Fruit fly (Drosophila melanogaster) whole organism, embryonic: ENCODE measurements around the gene mAChR-C.

Experiments used
- B-H2 ChIP-seq: fragments of 200-800 bp; sonication (Bioruptor generic); optimal IDR thresholded peaks from 2 replicates; lab custom pipeline; 2018; ENCODE audit warnings: missing biosample characterization, mild to moderate bottlenecking, missing genetic modification characterization
- Bgb ChIP-seq: fragments of 200-800 bp; sonication (Bioruptor generic); IDR thresholded peaks from 2 replicates; pipeline ENCODE4 v1.3.6; 2022; ENCODE audit warnings: missing biosample characterization, missing genetic modification characterization; ENCODE audit not compliant: partially characterized antibody
- BtbVII ChIP-seq: fragments of 200-800 bp; sonication (Bioruptor generic); optimal IDR thresholded peaks from 3 replicates; lab custom pipeline; 2017; ENCODE audit warnings: missing biosample characterization, mild to moderate bottlenecking, missing genetic modification characterization
- CG10462 ChIP-seq: fragments of 200-800 bp; sonication (Bioruptor generic); optimal IDR thresholded peaks from 2 replicates; lab custom pipeline; 2016; ENCODE audit warnings: missing biosample characterization, missing genetic modification characterization
- CG10654 ChIP-seq: fragments of 200-800 bp; sonication (Bioruptor generic); optimal IDR thresholded peaks from 2 replicates; lab custom pipeline; 2016; ENCODE audit warnings: missing biosample characterization, missing genetic modification characterization
- CG11085 ChIP-seq: fragments of 200-800 bp; sonication (Bioruptor generic); IDR thresholded peaks from 2 replicates; pipeline ENCODE4 v1.3.6; 2022; ENCODE audit warnings: missing biosample characterization, missing genetic modification characterization
- CG11247 ChIP-seq: fragments of 200-800 bp; sonication (Bioruptor generic); IDR thresholded peaks from 2 replicates; pipeline ENCODE4 v1.3.6; 2022; ENCODE audit warnings: missing biosample characterization, missing genetic modification characterization
- CG17612 ChIP-seq: fragments of 200-800 bp; sonication (Bioruptor generic); IDR thresholded peaks from 2 replicates; pipeline ENCODE4 v1.3.6; 2022; ENCODE audit warnings: missing biosample characterization, missing genetic modification characterization
- CG18619 ChIP-seq: fragments of 200-800 bp; sonication (Bioruptor generic); optimal IDR thresholded peaks from 3 replicates; lab custom pipeline; 2017; ENCODE audit warnings: missing biosample characterization, mild to moderate bottlenecking, missing genetic modification characterization
- CG2712 ChIP-seq: fragments of 200-800 bp; optimal IDR thresholded peaks from 3 replicates; lab custom pipeline; 2019; ENCODE audit warnings: missing biosample characterization, mild to moderate bottlenecking, missing genetic modification characterization, moderate library complexity
- CG31441 ChIP-seq: fragments of 200-800 bp; sonication (Bioruptor generic); IDR thresholded peaks from 2 replicates; pipeline ENCODE4 v1.3.6; 2022; ENCODE audit warnings: missing biosample characterization, missing genetic modification characterization
- CG4360 ChIP-seq: fragments of 200-800 bp; sonication (Bioruptor generic); IDR thresholded peaks from 2 replicates; pipeline ENCODE4 v1.3.6; 2022; ENCODE audit warnings: missing biosample characterization, missing genetic modification characterization
- CG6175 ChIP-seq: fragments of 200-800 bp; sonication (Bioruptor generic); IDR thresholded peaks from 3 replicates; pipeline ENCODE4 v1.3.6; 2022; ENCODE audit warnings: missing biosample characterization, missing genetic modification characterization
- CG6813 ChIP-seq: fragments of 200-800 bp; sonication (Bioruptor generic); optimal IDR thresholded peaks from 2 replicates; lab custom pipeline; 2017; ENCODE audit warnings: missing biosample characterization, missing genetic modification characterization, mild to moderate bottlenecking, moderate library complexity, missing genetic modification reagents
- CG8089 ChIP-seq: fragments of 200-800 bp; sonication (Bioruptor generic); optimal IDR thresholded peaks from 3 replicates; lab custom pipeline; 2016; ENCODE audit warnings: missing biosample characterization, missing genetic modification characterization
- CG8281 ChIP-seq: fragments of 200-800 bp; sonication (Bioruptor generic); optimal IDR thresholded peaks from 2 replicates; lab custom pipeline; 2018; ENCODE audit warnings: missing biosample characterization, mild to moderate bottlenecking, missing genetic modification characterization, moderate library complexity
- CG8478 ChIP-seq: fragments of >200 bp; optimal IDR thresholded peaks from 2 replicates; lab custom pipeline; 2018
- CG9727 ChIP-seq: fragments of 200-800 bp; sonication (Bioruptor generic); optimal IDR thresholded peaks from 3 replicates; lab custom pipeline; 2017; ENCODE audit warnings: missing biosample characterization, mild to moderate bottlenecking, missing genetic modification characterization
- CG9797 ChIP-seq: fragments of 200-800 bp; sonication (Bioruptor generic); optimal IDR thresholded peaks from 3 replicates; lab custom pipeline; 2018; ENCODE audit warnings: missing biosample characterization, mild to moderate bottlenecking, missing genetic modification characterization
- Dip2 ChIP-seq: fragments of 200-800 bp; sonication (Bioruptor generic); IDR thresholded peaks from 2 replicates; pipeline ENCODE4 v1.3.6; 2022; ENCODE audit warnings: missing biosample characterization, missing genetic modification characterization
- HmgZ ChIP-seq: fragments of 200-800 bp; sonication (Bioruptor generic); optimal IDR thresholded peaks from 2 replicates; lab custom pipeline; 2018; ENCODE audit warnings: missing biosample characterization, mild to moderate bottlenecking, missing genetic modification characterization
- Hmr ChIP-seq: fragments of 200-800 bp; sonication (Bioruptor generic); optimal IDR thresholded peaks from 3 replicates; lab custom pipeline; 2017; ENCODE audit warnings: mild to moderate bottlenecking, missing biosample characterization, missing genetic modification reagents, missing genetic modification characterization
- Nf-YB ChIP-seq: fragments of 200-800 bp; sonication (Bioruptor generic); optimal IDR thresholded peaks from 3 replicates; lab custom pipeline; 2019; ENCODE audit warnings: missing biosample characterization, mild to moderate bottlenecking, missing genetic modification characterization, moderate library complexity
- NfI ChIP-seq: fragments of 200-800 bp; sonication (Bioruptor generic); optimal IDR thresholded peaks from 3 replicates; lab custom pipeline; 2018; ENCODE audit warnings: missing biosample characterization, mild to moderate bottlenecking, missing genetic modification characterization, moderate library complexity
- Ssrp ChIP-seq: fragments of 200-800 bp; sonication (Bioruptor generic); optimal IDR thresholded peaks from 2 replicates; lab custom pipeline; 2018; ENCODE audit warnings: missing biosample characterization, mild to moderate bottlenecking, missing genetic modification characterization, moderate library complexity
- Usf ChIP-seq: fragments of 200-800 bp; sonication (Bioruptor generic); optimal IDR thresholded peaks from 2 replicates; lab custom pipeline; 2017; ENCODE audit warnings: missing genotype, missing biosample characterization, missing genetic modification characterization
- ab ChIP-seq: fragments of 200-800 bp; sonication (Bioruptor generic); optimal IDR thresholded peaks from 2 replicates; lab custom pipeline; 2016; ENCODE audit warnings: missing biosample characterization, missing genetic modification characterization
- chm ChIP-seq: fragments of 200-800 bp; sonication (Bioruptor generic); IDR thresholded peaks from 2 replicates; pipeline ENCODE4 v1.3.6; 2022; ENCODE audit warnings: missing biosample characterization, missing genetic modification characterization
- crp ChIP-seq, 2 experiments: fragments of 200-800 bp; sonication (Bioruptor generic); optimal IDR thresholded peaks; 2 replicates in 1 of 2; 3 replicates in 1 of 2; lab custom pipeline; 2017; ENCODE audit warnings: missing biosample characterization in 2 of 2, missing genetic modification characterization in 2 of 2, mild to moderate bottlenecking in 1 of 2, moderate library complexity in 1 of 2
- dmrt11E ChIP-seq: fragments of 200-800 bp; sonication (Bioruptor generic); optimal IDR thresholded peaks from 3 replicates; lab custom pipeline; 2018; ENCODE audit warnings: missing biosample characterization, mild to moderate bottlenecking, missing genetic modification characterization, moderate library complexity
- dmrt99B ChIP-seq: fragments of 200-800 bp; sonication (Bioruptor generic); optimal IDR thresholded peaks from 2 replicates; lab custom pipeline; 2018; ENCODE audit warnings: missing biosample characterization, mild to moderate bottlenecking, missing genetic modification characterization, moderate library complexity
- ewg ChIP-seq: fragments of 200-800 bp; sonication (Bioruptor generic); optimal IDR thresholded peaks from 3 replicates; lab custom pipeline; 2017; ENCODE audit warnings: mild to moderate bottlenecking, missing biosample characterization, missing genetic modification reagents, missing genetic modification characterization
- eyg ChIP-seq: fragments of 200-800 bp; sonication (Bioruptor generic); optimal IDR thresholded peaks from 3 replicates; lab custom pipeline; 2016; ENCODE audit warnings: missing biosample characterization, missing genetic modification characterization
- fd102C ChIP-seq: fragments of 200-800 bp; sonication (Bioruptor generic); optimal IDR thresholded peaks from 2 replicates; lab custom pipeline; 2018; ENCODE audit warnings: missing biosample characterization, mild to moderate bottlenecking, missing genetic modification characterization, moderate library complexity
- gcm ChIP-seq: fragments of 200-800 bp; sonication (Bioruptor generic); optimal IDR thresholded peaks from 2 replicates; lab custom pipeline; 2019; ENCODE audit warnings: missing biosample characterization, mild to moderate bottlenecking, missing genetic modification characterization, moderate library complexity
- h ChIP-seq: fragments of >200 bp; optimal IDR thresholded peaks from 2 replicates; lab custom pipeline; 2017
- inv ChIP-seq: fragments of 200-800 bp; sonication (Bioruptor generic); IDR thresholded peaks from 2 replicates; pipeline ENCODE4 v1.3.6; 2022; ENCODE audit warnings: missing biosample characterization, missing genetic modification characterization; ENCODE audit not compliant: partially characterized antibody
- kay ChIP-seq: fragments of 200-800 bp; sonication (Bioruptor generic); optimal IDR thresholded peaks from 2 replicates; lab custom pipeline; 2016; ENCODE audit warnings: missing biosample characterization, missing genetic modification characterization
- nerfin-1 ChIP-seq: fragments of 200-800 bp; sonication (Bioruptor generic); optimal IDR thresholded peaks from 3 replicates; lab custom pipeline; 2019; ENCODE audit warnings: missing biosample characterization, mild to moderate bottlenecking, missing genetic modification characterization, moderate library complexity
- p53 ChIP-seq: fragments of 200-800 bp; sonication (Bioruptor generic); optimal IDR thresholded peaks from 2 replicates; lab custom pipeline; 2016; ENCODE audit warnings: missing biosample characterization, missing genetic modification characterization
- peb ChIP-seq: fragments of 200-800 bp; sonication (Bioruptor generic); IDR thresholded peaks from 2 replicates; pipeline ENCODE4 v1.3.6; 2022; ENCODE audit warnings: missing biosample characterization, missing genetic modification characterization
- pros ChIP-seq: fragments of 200-800 bp; sonication (Bioruptor generic); optimal IDR thresholded peaks from 3 replicates; lab custom pipeline; 2019; ENCODE audit warnings: missing biosample characterization, mild to moderate bottlenecking, missing genetic modification characterization, moderate library complexity
- sc ChIP-seq, 3 experiments: fragments of >200 bp in 2 of 3; fragments of 200-800 bp in 1 of 3; sonication (Bioruptor generic) in 1 of 3; optimal IDR thresholded peaks; 2 replicates in 2 of 3; 3 replicates in 1 of 3; lab custom pipeline; 2017; ENCODE audit warnings: mild to moderate bottlenecking in 1 of 3, missing biosample characterization in 1 of 3, missing genetic modification characterization in 1 of 3, missing genetic modification reagents in 1 of 3
- sima ChIP-seq: fragments of 200-800 bp; sonication (Bioruptor generic); optimal IDR thresholded peaks from 2 replicates; lab custom pipeline; 2016; ENCODE audit warnings: missing biosample characterization, missing genetic modification characterization
- slou ChIP-seq: fragments of 200-800 bp; sonication (Bioruptor generic); optimal IDR thresholded peaks from 3 replicates; lab custom pipeline; 2016; ENCODE audit warnings: missing biosample characterization, missing genetic modification characterization
- stc ChIP-seq: fragments of 200-800 bp; sonication (Bioruptor generic); IDR thresholded peaks from 2 replicates; pipeline ENCODE4 v1.3.6; 2022; ENCODE audit warnings: missing biosample characterization, missing genetic modification characterization
- tio ChIP-seq: fragments of 200-800 bp; sonication (Bioruptor generic); optimal IDR thresholded peaks from 2 replicates; lab custom pipeline; 2017; ENCODE audit warnings: missing biosample characterization, missing genetic modification characterization, inconsistent platforms
- vvl ChIP-seq: fragments of 200-800 bp; sonication (Bioruptor generic); IDR thresholded peaks from 2 replicates; pipeline ENCODE4 v1.3.6; 2022; ENCODE audit warnings: missing biosample characterization, missing genetic modification characterization
- wor ChIP-seq: fragments of 200-800 bp; sonication (Bioruptor generic); IDR thresholded peaks from 2 replicates; pipeline ENCODE4 v1.3.6; 2022; ENCODE audit warnings: missing biosample characterization, missing genetic modification characterization
- zf30C ChIP-seq: fragments of 200-800 bp; sonication (Bioruptor generic); optimal IDR thresholded peaks from 3 replicates; lab custom pipeline; 2018; ENCODE audit warnings: missing biosample characterization, mild to moderate bottlenecking, missing genetic modification characterization

The mAChR-C gene

dm6 chrX:6854563-6854962 lies 22.1 kb upstream of the mAChR-C start (continued):
- TF ChIP-seq CG9797 (GFP tag; lab: Kevin White, UChicago), result no peak
- peak; percentile 85 for TF ChIP-seq CG2712 (tag; lab: Kevin White, UChicago)
- no peak for TF ChIP-seq Dip2 (GFP tag; lab: Robert Waterston, UW)
- TF ChIP-seq slou, result peak; percentile 44
- peak; percentile 59 for TF ChIP-seq wor (GFP tag; lab: Robert Waterston, UW)
- peak; percentile 29 for TF ChIP-seq Usf (GFP tag; lab: Kevin White, UChicago)
- TF ChIP-seq dmrt99B, result peak; percentile 90
- TF ChIP-seq eyg (GFP tag; lab: Kevin White, UChicago), result peak; percentile 39
- TF ChIP-seq zf30C (GFP tag; lab: Kevin White, UChicago), result no peak
- peak; percentile 80 for TF ChIP-seq Ssrp
- peak; percentile 43 for TF ChIP-seq CG8089 (GFP tag; lab: Kevin White, UChicago)
- peak; percentile 91 for TF ChIP-seq vvl (GFP tag; lab: Robert Waterston, UW)
- TF ChIP-seq CG9727 (GFP tag; lab: Kevin White, UChicago), result peak; percentile 79
- TF ChIP-seq CG6175 (GFP tag; lab: Robert Waterston, UW), result 0 out of 3 replicates have a peak, but pooled peaks have one; percentile 28
- no peak for TF ChIP-seq crp (GFP tag; optimal IDR thresholded peaks at IDR 0.05; lab: Kevin White, UChicago)
- TF ChIP-seq pros (GFP tag; lab: Kevin White, UChicago), result peak; percentile 7
- peak; percentile 54 for TF ChIP-seq CG11085 (GFP tag; lab: Robert Waterston, UW)
- TF ChIP-seq ab (GFP tag; lab: Kevin White, UChicago), result peak; percentile 32
- peak; percentile 85 for TF ChIP-seq BtbVII (GFP tag; lab: Kevin White, UChicago)
- TF ChIP-seq CG8281, result peak; percentile 52
- TF ChIP-seq ewg (GFP tag; lab: Kevin White, UChicago), result peak; percentile 63
- peak; percentile 70 for TF ChIP-seq gcm (GFP tag; lab: Kevin White, UChicago)
- TF ChIP-seq chm, result peak; percentile 60; the same call in 1 of the 2 replicates
- TF ChIP-seq CG10462, result no peak
- TF ChIP-seq CG4360, result peak; percentile 5; the same call in 1 of the 2 replicates
- TF ChIP-seq p53 (GFP tag; lab: Kevin White, UChicago), result no peak
- peak; percentile 73 for TF ChIP-seq dmrt11E (tag; lab: Kevin White, UChicago)
- TF ChIP-seq CG6813 (GFP tag; lab: Kevin White, UChicago), result peak; percentile 78
- TF ChIP-seq kay (GFP tag; lab: Kevin White, UChicago), result peak; percentile 61
- TF ChIP-seq CG31441 (GFP tag; lab: Robert Waterston, UW), result peak; percentile 90
- no peak for TF ChIP-seq h (lab: Kevin White, UChicago)
- TF ChIP-seq sc (optimal IDR thresholded peaks at IDR 0.05; lab: Kevin White, UChicago), result no peak
- TF ChIP-seq sc (GFP tag; optimal IDR thresholded peaks at IDR 0.05; lab: Kevin White, UChicago), result peak; percentile 57
- TF ChIP-seq peb (GFP tag; lab: Robert Waterston, UW), result 0 out of 2 replicates have a peak, but pooled peaks have one; percentile 40
- peak; percentile 66 for TF ChIP-seq nerfin-1 (tag; lab: Kevin White, UChicago)
- peak; percentile 60 for TF ChIP-seq Nf-YB
- TF ChIP-seq CG8478 (lab: Kevin White, UChicago), result no peak
- no peak for TF ChIP-seq sima
- no peak for TF ChIP-seq Bgb (GFP tag; lab: Robert Waterston, UW)
- TF ChIP-seq inv, result no peak
- TF ChIP-seq HmgZ (tag; lab: Kevin White, UChicago), result peak; percentile 48
- TF ChIP-seq CG10654, result peak; percentile 65
- peak; percentile 88 for TF ChIP-seq Hmr
- TF ChIP-seq B-H2, result no peak
- TF ChIP-seq NfI (GFP tag; lab: Kevin White, UChicago), result peak; percentile 73
- TF ChIP-seq stc (GFP tag; lab: Robert Waterston, UW), result peak; percentile 79
- 0 out of 2 replicates have a peak, but pooled peaks have one; percentile 15 for TF ChIP-seq CG17612 (GFP tag; lab: Robert Waterston, UW)
- peak; percentile 76 for TF ChIP-seq CG11247 (GFP tag; lab: Robert Waterston, UW)
- no peak for TF ChIP-seq fd102C
- peak; percentile 68 for TF ChIP-seq tio (GFP tag; lab: Kevin White, UChicago)
- peak; percentile 82 for TF ChIP-seq CG18619 (GFP tag; lab: Kevin White, UChicago)
